Worm (Caenorhabditis elegans): ENCODE results near the gene srz-31.

The srz-31 gene

DNA sequence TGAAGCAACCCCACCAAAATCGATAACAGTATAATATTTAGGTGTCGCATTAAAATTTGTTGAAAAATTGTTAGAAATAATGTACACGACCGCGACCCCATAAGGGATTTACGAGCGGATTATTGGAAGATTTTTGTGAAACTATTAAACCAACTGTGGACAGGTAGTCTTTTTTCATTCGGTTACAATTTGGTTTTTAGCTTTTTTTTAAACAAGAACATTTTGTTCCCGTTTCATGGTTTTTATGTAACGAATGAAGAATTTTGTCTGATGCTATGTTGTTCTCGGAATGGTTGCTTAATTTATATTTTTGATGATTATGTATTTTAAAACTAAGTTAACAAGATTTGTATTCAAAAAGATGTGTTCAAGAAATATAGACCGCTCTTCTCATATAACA lies 39.2 kb downstream of the srz-31 start, which contains the start of gene R05A10.3:
TSS of gene R05A10.3 (minus strand) at position 101 of the 400 bp plus-strand sequence.
- no peak for TF ChIP-seq F49E8.2 (tag; optimal IDR thresholded peaks at IDR 0.05; ENCODE audit: borderline replicate concordance)
- TF ChIP-seq hlh-11 (tag; optimal IDR thresholded peaks at IDR 0.05), result no peak
- TF ChIP-seq nhr-48 (tag; optimal IDR thresholded peaks at IDR 0.05), result no peak
- no peak for TF ChIP-seq cey-2 (tag; optimal IDR thresholded peaks at IDR 0.05; ENCODE audit: borderline replicate concordance, insufficient read depth)
- TF ChIP-seq lin-38 (GFP tag; IDR thresholded peaks at IDR 0.05), result no peak
- TF ChIP-seq D1046.2 (GFP tag; IDR thresholded peaks at IDR 0.05), result no peak
- TF ChIP-seq ztf-7 (tag; optimal IDR thresholded peaks at IDR 0.05), result no peak
- no peak for TF ChIP-seq lin-1 (GFP tag; IDR thresholded peaks at IDR 0.05)
- no peak for TF ChIP-seq lin-39 (tag; optimal IDR thresholded peaks at IDR 0.05)
- no peak for TF ChIP-seq aly-2 (tag; optimal IDR thresholded peaks at IDR 0.05)
- TF ChIP-seq ztf-11 (tag; optimal IDR thresholded peaks at IDR 0.05), result no peak
- TF ChIP-seq zag-1 (tag; optimal IDR thresholded peaks at IDR 0.05), result no peak
- no peak for TF ChIP-seq lir-3 (tag; optimal IDR thresholded peaks at IDR 0.05)

DNA sequence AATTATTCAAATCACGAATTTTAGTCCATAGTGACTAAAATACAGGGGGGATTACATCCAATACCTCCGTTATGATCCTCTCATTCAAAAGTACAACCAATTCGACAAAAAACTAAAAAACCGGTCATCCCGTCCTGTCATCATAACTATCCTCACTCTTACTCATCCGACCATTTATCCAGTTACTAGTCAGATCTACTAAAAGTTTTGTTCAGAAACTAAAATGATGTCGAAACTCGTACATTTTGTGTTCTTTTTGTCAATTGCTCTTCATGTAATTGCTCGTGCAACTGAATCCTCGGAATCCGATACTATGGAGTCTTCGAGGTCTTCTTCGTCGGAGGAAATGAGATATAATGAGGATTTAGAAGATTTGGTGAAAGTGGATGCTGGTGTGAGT lies 39.9 kb downstream of the srz-31 start, which contains the start of gene R05A10.2:
TSS of gene R05A10.2 (plus strand) at position 214 of the 400 bp plus-strand sequence.
- TF ChIP-seq aha-1 (tag), result peak; percentile 61
- TF ChIP-seq ceh-82 (tag; optimal IDR thresholded peaks at IDR 0.05), result no peak
- peak in 1 of 2 experiments; percentile 61 for TF ChIP-seq unc-62 (GFP tag; optimal IDR thresholded peaks at IDR 0.05 in 1 of 2)
- no peak for TF ChIP-seq unc-62 (tag; optimal IDR thresholded peaks at IDR 0.05)

DNA sequence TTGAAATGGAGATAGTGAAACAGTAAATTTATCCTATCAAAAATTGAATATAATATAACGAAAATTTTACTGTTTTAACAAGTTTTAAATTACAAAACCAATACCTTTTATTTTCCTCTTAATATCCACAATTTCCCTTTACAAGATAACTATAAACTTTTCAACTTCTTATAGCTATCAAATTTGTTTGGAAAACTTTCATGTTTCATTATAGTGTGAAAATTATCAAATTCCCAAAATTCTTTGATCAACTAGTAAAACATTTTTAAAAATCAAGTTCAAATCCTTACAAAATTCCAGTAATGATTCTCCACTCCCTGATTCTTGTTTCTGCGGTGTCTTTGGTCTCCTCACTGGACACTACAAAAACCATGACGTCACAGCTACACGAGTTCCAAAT lies 44.9 kb downstream of the srz-31 start, which contains the start of gene R05A10.1:
TSS of gene R05A10.1 (plus strand) at position 301 of the 400 bp plus-strand sequence.
- TF ChIP-seq unc-62 (GFP tag; optimal IDR thresholded peaks at IDR 0.05 in 1 of 2) (peak in 1 of 2 experiments; percentile 70), unc-62 (tag; optimal IDR thresholded peaks at IDR 0.05) (no peak), spr-1 (tag; optimal IDR thresholded peaks at IDR 0.05) (no peak)

DNA sequence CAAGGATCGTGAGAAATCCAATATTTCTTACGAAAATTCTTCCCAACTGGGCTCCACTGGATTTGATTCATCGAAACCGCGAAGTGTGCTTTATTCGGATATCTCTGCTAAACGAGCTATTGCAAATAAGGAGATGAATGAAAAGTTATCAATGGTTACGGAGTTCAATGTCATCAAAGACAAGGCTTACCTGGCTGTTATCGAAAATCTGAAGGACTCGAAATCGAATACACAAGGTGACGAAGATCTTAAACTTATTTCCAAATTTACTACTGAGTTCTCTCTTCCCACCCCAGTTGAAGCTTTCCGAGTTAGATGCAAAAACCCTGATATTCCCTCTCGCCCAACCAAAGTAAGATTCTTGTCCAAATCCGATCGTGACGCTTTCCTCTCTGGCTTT lies 49.1 kb downstream of the srz-31 start:
- TF ChIP-seq Y5F2A.4 (GFP tag; optimal IDR thresholded peaks at IDR 0.05), result no peak
- TF ChIP-seq fos-1 (tag; optimal IDR thresholded peaks at IDR 0.05), result no peak
- TF ChIP-seq lim-7 (GFP tag; IDR thresholded peaks at IDR 0.05), result no peak
- TF ChIP-seq ama-1 (optimal IDR thresholded peaks at IDR 0.05), result no peak
- no peak for TF ChIP-seq hmg-1.1 (GFP tag; IDR thresholded peaks at IDR 0.05)
- no peak for TF ChIP-seq T20F7.1 (GFP tag; optimal IDR thresholded peaks at IDR 0.05)
- no peak for TF ChIP-seq dmd-6 (GFP tag; IDR thresholded peaks at IDR 0.05)
- no peak for TF ChIP-seq ZK337.2 (GFP tag; IDR thresholded peaks at IDR 0.05)
- no peak for TF ChIP-seq attf-4 (tag; optimal IDR thresholded peaks at IDR 0.05)
